Fruit fly (Drosophila melanogaster): ENCODE data around the gene CG43739.

The CG43739 gene

DNA sequence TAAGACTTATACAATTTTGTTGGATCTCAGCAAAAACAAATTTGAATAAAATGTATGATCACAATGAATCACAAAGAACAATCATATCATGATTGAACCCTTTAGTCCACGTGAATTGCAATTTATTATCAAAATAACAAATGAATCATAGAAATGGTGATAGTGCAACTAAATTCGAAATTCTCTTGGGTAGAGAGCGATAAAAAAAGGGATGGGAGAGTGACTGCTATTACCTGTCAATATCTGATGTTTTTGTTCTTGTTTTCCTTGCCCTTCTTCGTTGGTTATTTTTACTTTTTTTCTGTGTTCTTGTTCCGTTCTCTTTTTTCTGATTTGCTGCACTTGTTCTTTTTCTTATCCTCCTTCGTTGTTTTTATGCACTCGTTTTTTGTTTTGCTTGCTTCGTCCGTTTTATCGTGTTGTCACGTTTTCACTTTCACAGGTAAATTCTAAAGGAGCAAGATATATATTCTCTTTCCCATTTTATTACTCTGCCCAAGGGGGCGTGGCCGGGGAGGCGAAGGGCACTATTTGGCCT is 2.0 kb downstream of the CG43739 start (continued):
- no peak for TF ChIP-seq cyc (GFP tag; optimal IDR thresholded peaks at IDR 0.05)
- peak; percentile 4 for TF ChIP-seq CG16779 (tag; optimal IDR thresholded peaks at IDR 0.05)
- TF ChIP-seq esn (GFP tag; optimal IDR thresholded peaks at IDR 0.05): no peak
- no peak for TF ChIP-seq Hr39 (GFP tag; optimal IDR thresholded peaks at IDR 0.05)
- no peak for TF ChIP-seq CG8119 (GFP tag; IDR thresholded peaks at IDR 0.05)
- no peak for TF ChIP-seq Sox102F (GFP tag; optimal IDR thresholded peaks at IDR 0.05)
- TF ChIP-seq ss (GFP tag; optimal IDR thresholded peaks at IDR 0.05): peak; percentile 85
- peak; percentile 68 for TF ChIP-seq dsx (GFP tag; optimal IDR thresholded peaks at IDR 0.05; ENCODE audit: poor library complexity, severe bottlenecking)
- no peak for TF ChIP-seq svp (GFP tag)
- TF ChIP-seq CG6854 (GFP tag; optimal IDR thresholded peaks at IDR 0.05): no peak
- TF ChIP-seq dac (GFP tag; optimal IDR thresholded peaks at IDR 0.05): no peak
- no peak for TF ChIP-seq Eip93F (GFP tag; optimal IDR thresholded peaks at IDR 0.05)
- TF ChIP-seq CG10669 (GFP tag; optimal IDR thresholded peaks at IDR 0.05): peak; percentile 68
- TF ChIP-seq Ets96B (tag; optimal IDR thresholded peaks at IDR 0.05): peak; percentile 76
- no peak for TF ChIP-seq Lpt (GFP tag; optimal IDR thresholded peaks at IDR 0.05)
- no peak for TF ChIP-seq CG6276 (GFP tag; optimal IDR thresholded peaks at IDR 0.05)
- TF ChIP-seq Smox (GFP tag; optimal IDR thresholded peaks at IDR 0.05): no peak
- TF ChIP-seq acj6 (GFP tag; optimal IDR thresholded peaks at IDR 0.05): no peak
- TF ChIP-seq vri (GFP tag; optimal IDR thresholded peaks at IDR 0.05): no peak
- no peak for TF ChIP-seq CG11762 (GFP tag; optimal IDR thresholded peaks at IDR 0.05; ENCODE audit: insufficient read depth)
- TF ChIP-seq CG3032 (tag; optimal IDR thresholded peaks at IDR 0.05): peak; percentile 72
- TF ChIP-seq Hr4 (GFP tag; optimal IDR thresholded peaks at IDR 0.05): no peak
- TF ChIP-seq Met (GFP tag; optimal IDR thresholded peaks at IDR 0.05): no peak

DNA sequence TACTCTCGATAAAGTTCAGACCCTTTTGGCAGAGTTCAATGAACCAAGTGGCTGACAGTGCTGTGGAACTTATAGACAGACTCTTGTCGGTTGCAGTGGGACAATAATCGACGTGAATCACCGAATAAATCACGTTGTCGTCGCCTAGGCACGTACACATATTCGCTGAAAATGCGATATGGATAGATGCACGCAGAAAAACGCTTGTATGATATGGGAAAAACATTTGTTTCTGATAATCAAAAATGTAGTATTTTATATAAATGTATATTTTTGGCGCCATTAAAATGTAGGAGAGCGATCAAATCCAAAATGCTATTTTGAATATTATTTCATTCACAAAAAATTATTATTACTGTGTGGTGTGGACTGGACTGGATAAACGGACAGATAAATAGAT is 3.5 kb downstream of the CG43739 start:
- TF ChIP-seq CG16779 (tag; optimal IDR thresholded peaks at IDR 0.05): no peak
- peak; percentile 59 for TF ChIP-seq dsx (GFP tag; optimal IDR thresholded peaks at IDR 0.05; ENCODE audit: poor library complexity, severe bottlenecking)
- TF ChIP-seq Smox (GFP tag; optimal IDR thresholded peaks at IDR 0.05): peak; percentile 59
- peak; percentile 84 for TF ChIP-seq CG8119 (GFP tag; IDR thresholded peaks at IDR 0.05)
- TF ChIP-seq CG6276 (GFP tag; optimal IDR thresholded peaks at IDR 0.05): peak; percentile 67
- TF ChIP-seq Met (GFP tag; optimal IDR thresholded peaks at IDR 0.05): peak; percentile 60
- TF ChIP-seq CG32006 (GFP tag; optimal IDR thresholded peaks at IDR 0.05): peak; percentile 82
- peak; percentile 35 to 52 for TF ChIP-seq ss (GFP tag; optimal IDR thresholded peaks at IDR 0.05)
- peak; percentile 29 for TF ChIP-seq lz (GFP tag; optimal IDR thresholded peaks at IDR 0.05)
- peak; percentile 49 for TF ChIP-seq spab (GFP tag; optimal IDR thresholded peaks at IDR 0.05)
- TF ChIP-seq Hr38 (GFP tag; optimal IDR thresholded peaks at IDR 0.05): no peak
- TF ChIP-seq CG10669 (GFP tag; optimal IDR thresholded peaks at IDR 0.05): peak; percentile 69
- TF ChIP-seq CG3032 (tag; optimal IDR thresholded peaks at IDR 0.05): peak; percentile 66
- TF ChIP-seq fd85E (GFP tag; optimal IDR thresholded peaks at IDR 0.05): no peak
- peak; percentile 53 for TF ChIP-seq Sox14 (GFP tag; optimal IDR thresholded peaks at IDR 0.05)
- TF ChIP-seq Ets21C (GFP tag; optimal IDR thresholded peaks at IDR 0.05): peak; percentile 17
- no peak for TF ChIP-seq Blimp-1 (GFP tag; optimal IDR thresholded peaks at IDR 0.05)
- peak; percentile 75 for TF ChIP-seq Lpt (GFP tag; optimal IDR thresholded peaks at IDR 0.05)
- TF ChIP-seq CG6808 (GFP tag; optimal IDR thresholded peaks at IDR 0.05): peak; percentile 60
- TF ChIP-seq CG6792 (GFP tag; optimal IDR thresholded peaks at IDR 0.05): peak; percentile 53
- TF ChIP-seq CG3919 (GFP tag; optimal IDR thresholded peaks at IDR 0.05): peak; percentile 71
- no peak for TF ChIP-seq Eip93F (GFP tag; optimal IDR thresholded peaks at IDR 0.05)
- TF ChIP-seq CG34406 (GFP tag; optimal IDR thresholded peaks at IDR 0.05): peak; percentile 54
- peak; percentile 43 for TF ChIP-seq CG8632 (GFP tag; optimal IDR thresholded peaks at IDR 0.05)
- TF ChIP-seq dac (GFP tag; optimal IDR thresholded peaks at IDR 0.05): no peak
- peak; percentile 94 for TF ChIP-seq Eip78C (GFP tag)
- TF ChIP-seq vri (GFP tag; optimal IDR thresholded peaks at IDR 0.05): no peak
- peak; percentile 44 for TF ChIP-seq topi (GFP tag; optimal IDR thresholded peaks at IDR 0.05)
- TF ChIP-seq CG31627 (GFP tag; optimal IDR thresholded peaks at IDR 0.05): peak; percentile 36
- TF ChIP-seq esn (GFP tag; optimal IDR thresholded peaks at IDR 0.05): peak; percentile 48
- peak; percentile 76 for TF ChIP-seq OdsH (GFP tag; optimal IDR thresholded peaks at IDR 0.05)
- peak; percentile 22 for TF ChIP-seq CG11902 (GFP tag; optimal IDR thresholded peaks at IDR 0.05)
- peak; percentile 65 for TF ChIP-seq acj6 (GFP tag; optimal IDR thresholded peaks at IDR 0.05)
- no peak for TF ChIP-seq Sox15 (GFP tag; optimal IDR thresholded peaks at IDR 0.05)
- TF ChIP-seq salr (GFP tag; optimal IDR thresholded peaks at IDR 0.05): peak in 1 of 2 experiments; percentile 57
- TF ChIP-seq CG9139 (GFP tag; optimal IDR thresholded peaks at IDR 0.05): peak; percentile 15
- no peak for TF ChIP-seq fkh (GFP tag; optimal IDR thresholded peaks at IDR 0.05)
- no peak for TF ChIP-seq CG8319 (GFP tag; optimal IDR thresholded peaks at IDR 0.05)
- peak; percentile 73 for TF ChIP-seq achi (GFP tag; optimal IDR thresholded peaks at IDR 0.05)
- TF ChIP-seq Hr39 (GFP tag; optimal IDR thresholded peaks at IDR 0.05): peak; percentile 25

Measured in whole organism, prepupa.